Worm (Caenorhabditis elegans): ENCODE data around the gene C17A2.2.

The C17A2.2 gene

DNA sequence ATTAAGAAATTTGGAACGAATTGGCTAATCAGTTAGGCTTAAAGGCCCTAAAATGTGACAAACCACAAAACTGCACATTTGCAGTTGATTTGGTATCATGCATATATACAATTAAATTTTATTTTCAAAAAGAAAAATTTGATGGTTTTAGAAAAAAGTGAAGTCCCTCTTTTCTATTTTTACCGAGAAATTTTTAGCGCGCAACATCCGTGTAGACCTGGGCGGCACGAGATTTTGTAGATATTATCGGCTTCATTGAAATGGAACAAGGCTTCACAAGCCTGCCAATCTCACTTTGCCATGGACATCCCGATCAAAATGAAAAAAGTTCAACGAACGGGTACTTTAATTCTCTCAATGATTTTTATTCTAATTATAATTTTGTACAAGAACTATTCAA, at the start of gene C17A2.2:
Gene C17A2.2 (plus strand): TSS at position 301 of the 400 bp plus-strand sequence.
- TF ChIP-seq egrh-3 (GFP tag; IDR thresholded peaks at IDR 0.05) (no peak), cebp-2 (GFP tag; IDR thresholded peaks at IDR 0.05) (no peak), fkh-3 (tag; optimal IDR thresholded peaks at IDR 0.05) (no peak), lin-40 (tag; optimal IDR thresholded peaks at IDR 0.05) (no peak), madf-10 (tag; optimal IDR thresholded peaks at IDR 0.05) (no peak)

DNA sequence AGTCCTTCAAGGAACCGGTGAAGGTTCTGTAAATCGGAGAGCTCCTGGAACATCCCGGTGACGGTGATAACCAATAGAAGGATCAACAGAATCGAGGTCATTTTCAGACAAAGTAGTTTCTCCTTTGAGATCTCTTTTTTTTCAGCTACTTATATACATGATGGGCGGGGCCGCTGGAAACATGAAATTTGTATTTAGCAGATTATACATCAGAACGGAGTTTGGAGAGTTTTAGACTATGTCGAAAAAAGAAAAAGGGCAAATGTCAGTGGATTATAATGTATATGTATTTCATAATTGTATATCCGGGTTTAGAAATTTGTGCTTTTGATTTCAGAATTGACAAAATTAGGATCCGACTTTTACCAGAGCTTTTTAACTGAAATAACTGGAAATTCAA, 42.9 kb upstream of the C17A2.2 start, which contains the start of gene ins-32:
Gene ins-32 (minus strand): TSS at position 101 of the 400 bp plus-strand sequence.
- TF ChIP-seq nhr-179 (tag; optimal IDR thresholded peaks at IDR 0.05) (no peak), hlh-26 (GFP tag; conservative IDR thresholded peaks at IDR 0.05) (no peak), die-1 (tag; optimal IDR thresholded peaks at IDR 0.05) (no peak), K12H6.12 (tag; optimal IDR thresholded peaks at IDR 0.05) (no peak), F22D6.2 (tag; optimal IDR thresholded peaks at IDR 0.05) (no peak), tlf-1 (GFP tag; optimal IDR thresholded peaks at IDR 0.05) (no peak), pbrm-1 (GFP tag; IDR thresholded peaks at IDR 0.05) (no peak), Y53F4B.3 (GFP tag; IDR thresholded peaks at IDR 0.05) (no peak), dpl-1 (GFP tag; optimal IDR thresholded peaks at IDR 0.05) (no peak), nfyb-1 (GFP tag; IDR thresholded peaks at IDR 0.05) (no peak), chd-7 (tag; optimal IDR thresholded peaks at IDR 0.05) (no peak), unc-130 (GFP tag; optimal IDR thresholded peaks at IDR 0.05) (no peak), madf-3 (GFP tag; IDR thresholded peaks at IDR 0.05) (no peak), somi-1 (GFP tag; optimal IDR thresholded peaks at IDR 0.05) (no peak), B0261.1 (tag; optimal IDR thresholded peaks at IDR 0.05) (no peak), ceh-27 (GFP tag; optimal IDR thresholded peaks at IDR 0.05) (no peak), tbx-9 (tag; optimal IDR thresholded peaks at IDR 0.05; ENCODE audit: borderline replicate concordance) (no peak)

DNA sequence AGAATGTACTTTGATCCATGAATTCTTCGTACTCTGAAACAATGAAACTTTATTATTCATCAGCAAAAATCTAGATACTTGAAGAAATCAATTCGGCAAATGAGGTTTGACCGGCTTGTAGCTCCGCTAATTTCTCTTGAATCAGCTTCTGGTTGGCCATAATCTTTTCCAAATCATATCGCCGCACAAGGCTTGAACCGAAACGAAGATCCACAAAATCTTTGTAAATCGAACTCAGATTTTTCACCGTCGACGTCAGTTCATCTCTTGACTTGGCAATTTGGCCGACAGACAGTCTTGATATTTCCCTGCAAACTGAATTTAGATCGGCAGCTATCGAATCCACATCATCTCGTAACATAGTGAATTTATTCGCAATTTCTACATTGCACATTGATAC, 40.6 kb upstream of the C17A2.2 start:
- TF ChIP-seq lsy-27 (tag; optimal IDR thresholded peaks at IDR 0.05; ENCODE audit: borderline replicate concordance, insufficient read depth) (no peak), pha-4 (tag; optimal IDR thresholded peaks at IDR 0.05) (no peak), F55B11.4 (tag; optimal IDR thresholded peaks at IDR 0.05; ENCODE audit: borderline replicate concordance, insufficient read depth) (no peak)

DNA sequence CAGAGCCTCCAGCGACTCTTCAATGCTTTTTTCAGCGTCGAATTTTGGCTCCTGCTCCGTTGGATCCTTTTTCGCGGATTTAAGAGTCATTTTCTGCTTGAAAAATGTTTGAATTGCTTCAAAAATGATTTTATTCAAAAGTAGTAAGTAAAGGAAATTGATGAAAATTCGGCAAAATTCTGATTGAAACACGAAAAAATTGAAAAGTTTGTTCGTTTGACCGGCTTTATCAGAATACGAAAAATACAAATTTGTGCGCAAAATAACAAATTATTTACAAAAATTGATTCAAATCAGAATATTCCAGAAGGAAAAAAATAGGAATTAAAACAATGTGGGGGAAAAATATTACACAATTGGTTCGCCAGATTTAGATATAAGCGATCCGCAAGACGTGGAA, 39.2 kb upstream of the C17A2.2 start, which contains the start of gene F54D10.4:
Gene F54D10.4 (minus strand): TSS at position 101 of the 400 bp plus-strand sequence.
- no peak for TF ChIP-seq pbrm-1 (GFP tag; IDR thresholded peaks at IDR 0.05)
- no peak for TF ChIP-seq lsl-1 (GFP tag; optimal IDR thresholded peaks at IDR 0.05)
- no peak for TF ChIP-seq aptf-3 (GFP tag; IDR thresholded peaks at IDR 0.05)
- TF ChIP-seq madf-6 (GFP tag; IDR thresholded peaks at IDR 0.05) = 0 out of 2 replicates have a peak, but pooled peaks have one; percentile 9
- TF ChIP-seq T26A5.8 (tag; optimal IDR thresholded peaks at IDR 0.05) = no peak

DNA sequence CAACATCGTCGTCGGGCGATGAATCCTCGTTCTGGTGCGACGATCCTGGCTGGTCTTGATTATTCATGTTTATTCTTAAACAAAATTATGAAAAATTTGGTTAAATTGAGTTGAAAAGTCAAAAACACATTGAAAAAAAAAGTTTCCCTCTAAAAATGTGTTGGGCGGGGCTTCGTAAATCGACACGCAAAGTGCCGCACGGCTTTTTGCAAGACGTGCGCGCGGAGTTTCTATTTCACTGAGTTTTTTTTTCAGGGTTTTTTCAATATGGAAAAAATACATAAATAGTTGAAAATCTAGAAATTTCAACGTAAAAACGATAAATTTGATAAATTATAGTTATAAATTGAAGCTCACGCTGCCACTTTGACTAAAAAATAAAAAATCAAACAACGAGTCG, 38.0 kb upstream of the C17A2.2 start, which contains the start of gene F54D10.5:
Gene F54D10.5 (minus strand): TSS at position 74 of the 400 bp plus-strand sequence.
- TF ChIP-seq ceh-100 (GFP tag; IDR thresholded peaks at IDR 0.05) (peak; percentile 26; the same call in 1 of the 2 replicates), bed-1 (GFP tag; IDR thresholded peaks at IDR 0.05) (no peak), F23B12.7 (tag; optimal IDR thresholded peaks at IDR 0.05; ENCODE audit: insufficient read depth) (peak; percentile 67), lin-35 (GFP tag; optimal IDR thresholded peaks at IDR 0.05) (peak in 1 of 3 experiments; percentile 83), pbrm-1 (GFP tag; IDR thresholded peaks at IDR 0.05) (0 out of 2 replicates have a peak, but pooled peaks have one; percentile 13), nhr-80 (tag; optimal IDR thresholded peaks at IDR 0.05) (no peak), rpc-1 (optimal IDR thresholded peaks at IDR 0.05) (peak; percentile 25), rpc-1 (tag; optimal IDR thresholded peaks at IDR 0.05) (no peak), lsy-27 (tag; optimal IDR thresholded peaks at IDR 0.05; ENCODE audit: borderline replicate concordance, insufficient read depth) (no peak), dox-1 (GFP tag; IDR thresholded peaks at IDR 0.05) (0 out of 2 replicates have a peak, but pooled peaks have one; percentile 46), attf-5 (GFP tag; optimal IDR thresholded peaks at IDR 0.05) (peak; percentile 25), rcor-1 (GFP tag; IDR thresholded peaks at IDR 0.05) (peak; percentile 44), ekl-4 (GFP tag; IDR thresholded peaks at IDR 0.05) (peak; percentile 25; the same call in 1 of the 2 replicates), snpc-1.1 (tag; optimal IDR thresholded peaks at IDR 0.05; ENCODE audit: insufficient read depth) (peak; percentile 33), mes-4 (tag; optimal IDR thresholded peaks at IDR 0.05) (no peak), madf-6 (GFP tag; IDR thresholded peaks at IDR 0.05) (peak; percentile 63; the same call in 1 of the 2 replicates), snpc-1.3 (tag; optimal IDR thresholded peaks at IDR 0.05; ENCODE audit: insufficient read depth) (peak; percentile 57)

Measured in whole organism, young adult.